Fruit fly (Drosophila melanogaster): ENCODE results near the gene Proc-R.

Gene Proc-R

DNA sequence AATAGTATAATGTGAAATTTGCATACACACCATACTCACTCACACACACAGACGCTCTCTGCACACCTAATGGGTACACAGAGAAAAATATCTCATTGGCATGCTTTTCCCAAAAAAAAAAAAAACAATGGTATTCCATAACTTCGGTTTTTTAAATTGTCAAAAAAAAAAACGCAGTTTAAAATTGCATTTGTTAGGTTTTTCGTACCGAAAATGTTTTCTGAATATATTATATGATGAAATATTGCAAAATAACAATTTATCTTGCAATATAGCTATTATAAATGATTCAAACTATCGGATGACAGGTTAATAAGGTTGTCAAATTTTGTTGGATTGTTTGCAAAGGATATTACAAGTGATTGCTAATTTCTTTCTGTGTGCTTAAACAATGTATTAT is 7.9 kb upstream of the Proc-R start:
- 0 out of 3 replicates have a peak, but pooled peaks have one; percentile 42 for TF ChIP-seq zfh1 (GFP tag; IDR thresholded peaks at IDR 0.05)
- TF ChIP-seq dan (GFP tag; IDR thresholded peaks at IDR 0.05) = no peak
- no peak for TF ChIP-seq CG13894 (tag; optimal IDR thresholded peaks at IDR 0.05)
- TF ChIP-seq CG8924 (tag; optimal IDR thresholded peaks at IDR 0.05) = no peak
- no peak for TF ChIP-seq Meics (GFP tag; optimal IDR thresholded peaks at IDR 0.05)
- TF ChIP-seq CG15269 (tag; optimal IDR thresholded peaks at IDR 0.05) = no peak
- TF ChIP-seq disco-r (GFP tag; optimal IDR thresholded peaks at IDR 0.05) = no peak
- no peak for TF ChIP-seq dati (GFP tag; IDR thresholded peaks at IDR 0.05)
- TF ChIP-seq Trl (optimal IDR thresholded peaks at IDR 0.05) = no peak
- TF ChIP-seq Trl (GFP tag; optimal IDR thresholded peaks at IDR 0.05) = no peak
- peak; percentile 29 for TF ChIP-seq az2 (GFP tag; optimal IDR thresholded peaks at IDR 0.05)
- TF ChIP-seq hth (optimal IDR thresholded peaks at IDR 0.05) = no peak
- peak; percentile 65 for TF ChIP-seq sens (GFP tag)
- no peak for TF ChIP-seq Mes4 (GFP tag; optimal IDR thresholded peaks at IDR 0.05)
- TF ChIP-seq Dp (GFP tag; optimal IDR thresholded peaks at IDR 0.05) = no peak
- TF ChIP-seq CG18764 (GFP tag; optimal IDR thresholded peaks at IDR 0.05) = no peak
- peak; percentile 26; the same call in 2 of the 3 replicates for TF ChIP-seq B-H1 (GFP tag; IDR thresholded peaks at IDR 0.05)
- no peak for TF ChIP-seq abd-A (tag; optimal IDR thresholded peaks at IDR 0.05)
- TF ChIP-seq lmd (GFP tag; IDR thresholded peaks at IDR 0.05) = peak; percentile 34; the same call in 1 of the 2 replicates
- peak; percentile 10 for TF ChIP-seq CoRest (tag; optimal IDR thresholded peaks at IDR 0.05)
- peak in 1 of 2 experiments; percentile 12 for TF ChIP-seq Pdp1 (GFP tag; optimal IDR thresholded peaks at IDR 0.05)
- no peak for TF ChIP-seq fd102C (GFP tag; optimal IDR thresholded peaks at IDR 0.05)
- TF ChIP-seq usp (GFP tag; optimal IDR thresholded peaks at IDR 0.05) = no peak
- TF ChIP-seq insv (GFP tag; optimal IDR thresholded peaks at IDR 0.05) = no peak
- TF ChIP-seq Hr3 (GFP tag; optimal IDR thresholded peaks at IDR 0.05) = peak; percentile 27
- TF ChIP-seq CG3281 (GFP tag; optimal IDR thresholded peaks at IDR 0.05) = no peak
- TF ChIP-seq CG12659 (GFP tag; optimal IDR thresholded peaks at IDR 0.05) = peak; percentile 7
- TF ChIP-seq NC2β (GFP tag; optimal IDR thresholded peaks at IDR 0.05) = no peak
- TF ChIP-seq CG31441 (GFP tag; IDR thresholded peaks at IDR 0.05) = peak; percentile 30; the same call in 1 of the 2 replicates
- no peak for TF ChIP-seq CG4854 (GFP tag; optimal IDR thresholded peaks at IDR 0.05)
- no peak for TF ChIP-seq CG17186 (GFP tag; optimal IDR thresholded peaks at IDR 0.05)
- TF ChIP-seq Side (GFP tag; optimal IDR thresholded peaks at IDR 0.05) = no peak
- TF ChIP-seq CG15514 (GFP tag; optimal IDR thresholded peaks at IDR 0.05) = no peak
- peak; percentile 18 for TF ChIP-seq Hsf (GFP tag; optimal IDR thresholded peaks at IDR 0.05)
- TF ChIP-seq inv (GFP tag; IDR thresholded peaks at IDR 0.05; ENCODE audit: partially characterized antibody) = no peak
- TF ChIP-seq zfh2 (GFP tag; optimal IDR thresholded peaks at IDR 0.05) = no peak
- no peak for TF ChIP-seq CG12744 (GFP tag; optimal IDR thresholded peaks at IDR 0.05)
- no peak for TF ChIP-seq CG13424 (tag; optimal IDR thresholded peaks at IDR 0.05)
- no peak for TF ChIP-seq CG13287 (GFP tag; IDR thresholded peaks at IDR 0.05; ENCODE audit: partially characterized antibody)
- TF ChIP-seq ara (GFP tag; IDR thresholded peaks at IDR 0.05) = 0 out of 2 replicates have a peak, but pooled peaks have one; percentile 12
- no peak for TF ChIP-seq Hmx (GFP tag; optimal IDR thresholded peaks at IDR 0.05)
- TF ChIP-seq CG34376 (GFP tag; optimal IDR thresholded peaks at IDR 0.05) = no peak
- TF ChIP-seq CG12391 (tag; optimal IDR thresholded peaks at IDR 0.05) = no peak
- peak; percentile 61 for TF ChIP-seq tio (GFP tag; optimal IDR thresholded peaks at IDR 0.05)
- TF ChIP-seq CG6854 (GFP tag; optimal IDR thresholded peaks at IDR 0.05) = no peak
- no peak for TF ChIP-seq z (GFP tag; IDR thresholded peaks at IDR 0.05)
- TF ChIP-seq nau (GFP tag; optimal IDR thresholded peaks at IDR 0.05) = no peak
- TF ChIP-seq Adf1 (GFP tag; IDR thresholded peaks at IDR 0.05) = no peak
- TF ChIP-seq lbe (GFP tag; optimal IDR thresholded peaks at IDR 0.05) = no peak
- no peak for TF ChIP-seq HLH4C (GFP tag; IDR thresholded peaks at IDR 0.05; ENCODE audit: partially characterized antibody)
- TF ChIP-seq Bdp1 (GFP tag; optimal IDR thresholded peaks at IDR 0.05) = no peak
- TF ChIP-seq slp2 (GFP tag; optimal IDR thresholded peaks at IDR 0.05) = no peak

All from whole organism, embryonic.